Fruit fly (Drosophila melanogaster) whole organism, pupa: Measurements from ENCODE around the gene CG4872.

ENCODE experiments used
- CG10348 ChIP-seq: fragments of 200-800 bp; sonication (Bioruptor generic); IDR thresholded peaks from 2 replicates; pipeline ENCODE4 v1.3.6; 2022; ENCODE audit warnings: missing biosample characterization, missing genetic modification characterization
- CG12605 ChIP-seq: fragments of 200-800 bp; sonication (Bioruptor generic); IDR thresholded peaks from 2 replicates; pipeline ENCODE4 v1.3.6; 2022; ENCODE audit warnings: missing biosample characterization, missing genetic modification characterization
- CG32121 ChIP-seq: fragments of 200-800 bp; sonication (Bioruptor generic); IDR thresholded peaks from 2 replicates; pipeline ENCODE4 v1.3.6; 2022; ENCODE audit warnings: missing biosample characterization, missing genetic modification characterization
- CG34367 ChIP-seq: fragments of 200-800 bp; sonication (Bioruptor generic); optimal IDR thresholded peaks from 2 replicates; lab custom pipeline; 2018; ENCODE audit warnings: missing biosample characterization, mild to moderate bottlenecking, missing genetic modification characterization
- CG8301 ChIP-seq: fragments of 200-800 bp; sonication (Bioruptor generic); optimal IDR thresholded peaks from 2 replicates; lab custom pipeline; 2018; ENCODE audit warnings: missing biosample characterization, mild to moderate bottlenecking, missing genetic modification characterization
- CG9948 ChIP-seq: fragments of 200-800 bp; sonication (Bioruptor generic); optimal IDR thresholded peaks from 2 replicates; lab custom pipeline; 2018; ENCODE audit warnings: missing biosample characterization, mild to moderate bottlenecking, missing genetic modification characterization, moderate library complexity
- Ets98B ChIP-seq: fragments of 200-800 bp; sonication (Bioruptor generic); IDR thresholded peaks from 2 replicates; pipeline ENCODE4 v1.3.6; 2022; ENCODE audit warnings: missing biosample characterization, missing genetic modification characterization
- Snoo ChIP-seq: fragments of 200-800 bp; sonication (Bioruptor generic); optimal IDR thresholded peaks from 3 replicates; lab custom pipeline; 2017; ENCODE audit warnings: missing biosample characterization, mild to moderate bottlenecking, missing genetic modification characterization, inconsistent platforms
- fd96Ca ChIP-seq: fragments of 200-800 bp; sonication (Bioruptor generic); IDR thresholded peaks from 3 replicates; pipeline ENCODE4 v1.3.6; 2022; ENCODE audit warnings: missing biosample characterization, missing genetic modification characterization
- gl ChIP-seq: fragments of 200-800 bp; sonication (Bioruptor generic); optimal IDR thresholded peaks from 2 replicates; lab custom pipeline; 2018; ENCODE audit warnings: missing biosample characterization, mild to moderate bottlenecking, missing genetic modification characterization

dm6 chrX:16874671-16875070 lies 6.5 kb upstream of the CG4872 start:
- TF ChIP-seq CG32121 (GFP tag; lab: Robert Waterston, UW), result no peak
- no peak for TF ChIP-seq CG9948 (tag; lab: Kevin White, UChicago)
- no peak for TF ChIP-seq CG34367 (tag; lab: Kevin White, UChicago)
- TF ChIP-seq CG8301 (tag; lab: Kevin White, UChicago), result no peak
- no peak for TF ChIP-seq Ets98B (GFP tag; lab: Robert Waterston, UW)
- TF ChIP-seq CG10348 (GFP tag; lab: Robert Waterston, UW), result no peak
- TF ChIP-seq fd96Ca (GFP tag; lab: Robert Waterston, UW), result no peak
- TF ChIP-seq CG12605 (GFP tag; lab: Robert Waterston, UW), result no peak
- TF ChIP-seq Snoo (tag; lab: Kevin White, UChicago), result no peak
- no peak for TF ChIP-seq gl
